Fruit fly (Drosophila melanogaster) whole organism, wandering third instar larva: ENCODE data around the gene CG13992.

Source experiments
- Abd-B ChIP-seq: fragments of >200 bp; optimal IDR thresholded peaks from 2 replicates; lab custom pipeline; 2017; ENCODE audit warnings: missing biosample characterization, missing genetic modification characterization
- CG32264 ChIP-seq: fragments of 200-800 bp; sonication (Bioruptor generic); optimal IDR thresholded peaks from 2 replicates; lab custom pipeline; 2016; ENCODE audit warnings: missing biosample characterization, missing genetic modification characterization
- Dfd ChIP-seq: fragments of >200 bp; optimal IDR thresholded peaks from 2 replicates; lab custom pipeline; 2017; ENCODE audit warnings: missing biosample characterization, missing genetic modification characterization
- ey ChIP-seq: fragments of 200-800 bp; sonication (Bioruptor generic); optimal IDR thresholded peaks from 2 replicates; lab custom pipeline; 2016; ENCODE audit warnings: missing biosample characterization, missing genetic modification characterization
- h ChIP-seq: fragments of 200-800 bp; sonication (Bioruptor generic); optimal IDR thresholded peaks from 3 replicates; lab custom pipeline; 2016; ENCODE audit warnings: missing biosample characterization, mild to moderate bottlenecking, missing genetic modification characterization
- psq ChIP-seq: fragments of 200-800 bp; sonication (Bioruptor generic); optimal IDR thresholded peaks from 3 replicates; lab custom pipeline; 2017; ENCODE audit warnings: missing biosample characterization, mild to moderate bottlenecking, missing genetic modification characterization, moderate library complexity
- sage ChIP-seq: fragments of 200-800 bp; sonication (Bioruptor generic); optimal IDR thresholded peaks from 2 replicates; lab custom pipeline; 2016; ENCODE audit warnings: missing biosample characterization, mild to moderate bottlenecking, missing genetic modification characterization
- sv ChIP-seq: fragments of 200-800 bp; sonication (Bioruptor generic); optimal IDR thresholded peaks from 3 replicates; lab custom pipeline; 2016; ENCODE audit warnings: missing biosample characterization, missing genetic modification characterization
- usp ChIP-seq: fragments of >200 bp; optimal IDR thresholded peaks from 2 replicates; lab custom pipeline; 2017; ENCODE audit warnings: missing biosample characterization, missing genetic modification characterization

dm6 chr2L:5964851-5965250 is 2.7 kb downstream of the CG13992 start, which contains the start of gene psd:
- TF ChIP-seq usp (GFP tag; lab: Kevin White, UChicago) (no peak), psq (no peak), sage (GFP tag; lab: Kevin White, UChicago) (no peak), Abd-B (GFP tag; lab: Kevin White, UChicago) (no peak), Dfd (GFP tag; lab: Kevin White, UChicago) (no peak), CG32264 (GFP tag; lab: Kevin White, UChicago) (no peak), h (no peak), sv (no peak), ey (no peak)
